Fruit fly (Drosophila melanogaster): ENCODE data around the gene CG16775.

DNA sequence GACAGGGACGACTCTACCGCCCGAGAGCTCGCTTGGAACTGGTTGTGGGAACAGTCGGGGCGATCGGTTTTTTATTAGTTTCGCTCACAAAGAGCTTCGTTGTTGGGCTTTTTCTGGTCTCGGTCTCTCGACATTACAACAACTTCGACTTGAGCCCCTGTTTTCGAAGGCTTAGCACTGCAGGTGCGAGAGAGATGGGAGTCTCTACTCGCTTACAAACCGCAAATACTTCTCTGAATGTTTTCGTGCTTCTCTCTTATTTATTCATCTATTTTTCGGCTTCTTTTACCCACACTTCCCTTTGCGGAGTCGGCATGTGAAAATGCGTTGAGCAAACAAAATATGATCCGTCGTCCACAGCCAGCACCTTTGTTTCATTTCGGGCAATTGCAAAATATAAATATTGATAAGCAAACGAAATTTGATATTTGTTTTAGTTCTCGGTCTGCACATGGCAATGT is 9.4 kb upstream of the CG16775 start, which contains the start of gene Tsp74F:
- TF ChIP-seq ttk (optimal IDR thresholded peaks at IDR 0.05) (no peak), Sin3A (optimal IDR thresholded peaks at IDR 0.05) (no peak)
